Fruit fly (Drosophila melanogaster): ENCODE measurements around the gene CG11674.

- TF ChIP-seq CG13204 (GFP tag; optimal IDR thresholded peaks at IDR 0.05) (no peak), CG4496 (GFP tag; IDR thresholded peaks at IDR 0.05) (no peak), Snoo (tag; optimal IDR thresholded peaks at IDR 0.05) (peak; percentile 8), CG12605 (GFP tag; IDR thresholded peaks at IDR 0.05) (no peak), CG15710 (tag; optimal IDR thresholded peaks at IDR 0.05) (peak; percentile 28), CG32121 (GFP tag; IDR thresholded peaks at IDR 0.05) (no peak), Ets98B (GFP tag; IDR thresholded peaks at IDR 0.05) (no peak), Pif1B (GFP tag; optimal IDR thresholded peaks at IDR 0.05) (no peak), CG8301 (tag; optimal IDR thresholded peaks at IDR 0.05) (no peak), rn (GFP tag; IDR thresholded peaks at IDR 0.05) (no peak), D1 (tag; optimal IDR thresholded peaks at IDR 0.05) (no peak), CG9948 (tag; optimal IDR thresholded peaks at IDR 0.05) (no peak), gl (tag; optimal IDR thresholded peaks at IDR 0.05) (no peak)
These were observed 8.2 kb upstream of the CG11674 start, which contains the start of gene CG42271 for dm6 chrX:14233843-14234337.
